Worm (Caenorhabditis elegans) whole organism, mixed stage, embryonic: Measurements from ENCODE around the gene spl-3.
"Not testable (repeated sequence)": the region's sequence is repeated elsewhere in the genome, so short reads cannot be mapped to it uniquely, and the experiment has no call there.

ENCODE experiments used
- blmp-1 ChIP-seq: fragments of 150-350 bp; optimal IDR thresholded peaks from 2 replicates; lab custom pipeline; 2014; ENCODE audit warnings: missing biosample characterization, missing genetic modification characterization
- nhr-237 ChIP-seq: fragments of 150-350 bp; optimal IDR thresholded peaks from 2 replicates; lab custom pipeline; 2014; ENCODE audit warnings: missing biosample characterization, missing genetic modification characterization
- snpc-4 ChIP-seq: fragments of 150-350 bp; optimal IDR thresholded peaks from 2 replicates; lab custom pipeline; 2014; ENCODE audit warnings: missing biosample characterization, missing genetic modification characterization
- unc-120 ChIP-seq: sonication (generic microtip); optimal IDR thresholded peaks from 2 replicates; lab custom pipeline; 2017; ENCODE audit warnings: missing genetic modification characterization, missing compliant biosample characterization; ENCODE audit not compliant: poor library complexity, severe bottlenecking
- ztf-11 ChIP-seq: fragments of 150-350 bp; optimal IDR thresholded peaks from 2 replicates; lab custom pipeline; 2014; ENCODE audit warnings: missing biosample characterization, missing genetic modification characterization

DNA sequence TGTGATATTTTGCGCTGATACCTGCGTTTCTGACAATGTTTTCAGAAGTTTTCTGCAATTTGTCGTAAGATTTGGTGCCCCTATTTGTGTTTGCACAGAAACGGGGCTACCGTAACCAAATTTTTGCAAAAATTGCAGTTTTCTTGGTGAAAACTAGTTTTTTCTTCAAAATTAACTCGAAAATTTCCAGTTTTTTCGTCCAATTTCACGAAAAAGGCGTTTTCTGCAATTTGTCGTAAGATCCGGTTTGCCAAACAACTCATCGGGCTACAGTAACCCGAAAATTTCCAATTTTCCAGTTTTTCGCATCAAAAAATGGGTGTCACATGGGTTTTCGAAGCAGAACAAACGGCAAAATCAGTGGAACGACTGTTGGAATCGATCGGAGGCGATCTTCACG is 5.4 kb upstream of the spl-3 start, which contains the start of gene mdt-20:
- TF ChIP-seq nhr-237 (tag; lab: Kevin White, UChicago); unc-120 (tag; lab: Kevin White, UChicago); snpc-4; ztf-11 (tag; lab: Kevin White, UChicago); blmp-1 (tag; lab: Kevin White, UChicago): not testable (repeated sequence)
